Fruit fly (Drosophila melanogaster) whole organism, embryonic: ENCODE data around the gene Hmr.

ENCODE experiments used
- Asciz ChIP-seq: fragments of 200-800 bp; sonication (Bioruptor generic); optimal IDR thresholded peaks from 2 replicates; lab custom pipeline; 2017; ENCODE audit warnings: missing biosample characterization, mild to moderate bottlenecking, missing genetic modification characterization, missing genetic modification reagents
- Atf3 ChIP-seq: fragments of 200-800 bp; sonication (Bioruptor generic); optimal IDR thresholded peaks from 3 replicates; lab custom pipeline; 2016; ENCODE audit warnings: missing biosample characterization, missing genetic modification characterization
- BEAF-32 ChIP-seq: fragments of 200-800 bp; sonication (Bioruptor generic); optimal IDR thresholded peaks from 3 replicates; lab custom pipeline; 2017; ENCODE audit warnings: missing biosample characterization, missing genetic modification characterization, mild to moderate bottlenecking, moderate library complexity, missing genetic modification reagents
- BtbVII ChIP-seq: fragments of 200-800 bp; sonication (Bioruptor generic); optimal IDR thresholded peaks from 3 replicates; lab custom pipeline; 2017; ENCODE audit warnings: missing biosample characterization, mild to moderate bottlenecking, missing genetic modification characterization
- CG12104 ChIP-seq: fragments of 200-800 bp; sonication (Bioruptor generic); optimal IDR thresholded peaks from 3 replicates; lab custom pipeline; 2016; ENCODE audit warnings: missing biosample characterization, missing genetic modification characterization
- CG14050 ChIP-seq: fragments of 200-800 bp; sonication (Bioruptor generic); IDR thresholded peaks from 3 replicates; pipeline ENCODE4 v1.3.6; 2022; ENCODE audit warnings: missing biosample characterization, missing genetic modification characterization
- CG14667 ChIP-seq: fragments of 200-800 bp; sonication (Bioruptor generic); IDR thresholded peaks from 2 replicates; pipeline ENCODE4 v1.3.6; 2022; ENCODE audit warnings: missing biosample characterization, missing genetic modification characterization
- CG15011 ChIP-seq: fragments of 200-800 bp; sonication (Bioruptor generic); optimal IDR thresholded peaks from 3 replicates; lab custom pipeline; 2018; ENCODE audit warnings: missing biosample characterization, mild to moderate bottlenecking, missing genetic modification characterization
- CG17186 ChIP-seq: fragments of 200-800 bp; sonication (Bioruptor generic); optimal IDR thresholded peaks from 3 replicates; lab custom pipeline; 2017; ENCODE audit warnings: missing biosample characterization, missing genetic modification reagents, missing genetic modification characterization
- CG17568 ChIP-seq: fragments of 200-800 bp; sonication (Bioruptor generic); optimal IDR thresholded peaks from 2 replicates; lab custom pipeline; 2018; ENCODE audit warnings: missing biosample characterization, mild to moderate bottlenecking, missing genetic modification characterization, moderate library complexity
- CG17612 ChIP-seq: fragments of 200-800 bp; sonication (Bioruptor generic); IDR thresholded peaks from 2 replicates; pipeline ENCODE4 v1.3.6; 2022; ENCODE audit warnings: missing biosample characterization, missing genetic modification characterization
- CG18011 ChIP-seq: fragments of 200-800 bp; sonication (Bioruptor generic); optimal IDR thresholded peaks from 2 replicates; lab custom pipeline; 2017; ENCODE audit warnings: missing biosample characterization, missing genetic modification characterization, mild to moderate bottlenecking, moderate library complexity, missing genotype
- CG18262 ChIP-seq: fragments of 200-800 bp; optimal IDR thresholded peaks from 3 replicates; lab custom pipeline; 2019; ENCODE audit warnings: missing biosample characterization, mild to moderate bottlenecking, missing genetic modification characterization, moderate library complexity
- CG2116 ChIP-seq: fragments of 200-800 bp; sonication (Bioruptor generic); optimal IDR thresholded peaks from 3 replicates; lab custom pipeline; 2018; ENCODE audit warnings: missing biosample characterization, mild to moderate bottlenecking, missing genetic modification characterization
- CG30020 ChIP-seq: fragments of 200-800 bp; optimal IDR thresholded peaks from 2 replicates; lab custom pipeline; 2019; ENCODE audit warnings: missing biosample characterization, mild to moderate bottlenecking, missing genetic modification characterization, moderate library complexity
- CG3726 ChIP-seq: fragments of 200-800 bp; sonication (Bioruptor generic); IDR thresholded peaks from 3 replicates; pipeline ENCODE4, ENCODE4 v1.3.6; 2022; ENCODE audit warnings: missing biosample characterization, missing genetic modification characterization
- CG3838 ChIP-seq: fragments of 200-800 bp; sonication (Bioruptor generic); optimal IDR thresholded peaks from 3 replicates; lab custom pipeline; 2016; ENCODE audit warnings: missing biosample characterization, missing genetic modification characterization
- CG43689 ChIP-seq: fragments of 200-800 bp; sonication (Bioruptor generic); IDR thresholded peaks from 2 replicates; pipeline ENCODE4 v1.3.6; 2022; ENCODE audit warnings: missing biosample characterization, missing genetic modification characterization
- CG6813 ChIP-seq: fragments of 200-800 bp; sonication (Bioruptor generic); optimal IDR thresholded peaks from 2 replicates; lab custom pipeline; 2017; ENCODE audit warnings: missing biosample characterization, missing genetic modification characterization, mild to moderate bottlenecking, moderate library complexity, missing genetic modification reagents
- CG7271 ChIP-seq: fragments of 200-800 bp; sonication (Bioruptor generic); optimal IDR thresholded peaks from 2 replicates; lab custom pipeline; 2018; ENCODE audit warnings: missing biosample characterization, mild to moderate bottlenecking, missing genetic modification characterization, moderate library complexity
- CG7357 ChIP-seq: fragments of 200-800 bp; sonication (Bioruptor generic); IDR thresholded peaks from 3 replicates; pipeline ENCODE4 v1.3.6; 2022; ENCODE audit warnings: missing biosample characterization, missing genetic modification characterization
- CG7786 ChIP-seq: fragments of 200-800 bp; sonication (Bioruptor generic); optimal IDR thresholded peaks from 2 replicates; lab custom pipeline; 2016; ENCODE audit warnings: missing biosample characterization, missing genetic modification characterization
- Dll ChIP-seq: fragments of 200-800 bp; sonication (Bioruptor generic); IDR thresholded peaks from 4 replicates; pipeline ENCODE4 v1.3.6; 2022; ENCODE audit warnings: missing biosample characterization, missing genetic modification characterization; ENCODE audit not compliant: partially characterized antibody
- Ets65A ChIP-seq: fragments of 200-800 bp; sonication (Bioruptor generic); peaks from one replicate; lab custom pipeline; 2016; ENCODE audit warnings: missing biosample characterization, missing genetic modification characterization
- Fer3 ChIP-seq: fragments of 200-800 bp; sonication (Bioruptor generic); optimal IDR thresholded peaks from 2 replicates; lab custom pipeline; 2018; ENCODE audit warnings: missing biosample characterization, mild to moderate bottlenecking, missing genetic modification characterization, moderate library complexity
- H2.0 ChIP-seq: fragments of 200-800 bp; sonication (Bioruptor generic); IDR thresholded peaks from 2 replicates; pipeline ENCODE4 v1.3.6; 2022; ENCODE audit warnings: missing biosample characterization, missing genetic modification characterization
- NFAT ChIP-seq: fragments of 200-800 bp; sonication (Bioruptor generic); IDR thresholded peaks from 2 replicates; pipeline ENCODE4 v1.3.6; 2022; ENCODE audit warnings: missing biosample characterization, missing genetic modification characterization
- Neu2 ChIP-seq: fragments of 200-800 bp; sonication (Bioruptor generic); optimal IDR thresholded peaks from 3 replicates; lab custom pipeline; 2016; ENCODE audit warnings: missing biosample characterization, missing genetic modification characterization, borderline replicate concordance
- Rx ChIP-seq: fragments of 200-800 bp; sonication (Bioruptor generic); IDR thresholded peaks from 2 replicates; pipeline ENCODE4 v1.3.6; 2022; ENCODE audit warnings: missing biosample characterization, missing genetic modification characterization
- Six4 ChIP-seq: fragments of 200-800 bp; sonication (Bioruptor generic); optimal IDR thresholded peaks from 2 replicates; lab custom pipeline; 2016; ENCODE audit warnings: missing biosample characterization, missing genetic modification characterization
- Spps ChIP-seq: fragments of 200-800 bp; sonication (Bioruptor generic); optimal IDR thresholded peaks from 2 replicates; lab custom pipeline; 2018; ENCODE audit warnings: missing biosample characterization, mild to moderate bottlenecking, missing genetic modification characterization
- Sry-β ChIP-seq: fragments of 200-800 bp; sonication (Bioruptor generic); optimal IDR thresholded peaks from 2 replicates; lab custom pipeline; 2018; ENCODE audit warnings: missing biosample characterization, mild to moderate bottlenecking, missing genetic modification characterization, moderate library complexity
- Usf ChIP-seq: fragments of 200-800 bp; sonication (Bioruptor generic); optimal IDR thresholded peaks from 2 replicates; lab custom pipeline; 2017; ENCODE audit warnings: missing genotype, missing biosample characterization, missing genetic modification characterization
- ap ChIP-seq: fragments of 200-800 bp; sonication (Bioruptor generic); IDR thresholded peaks from 2 replicates; pipeline ENCODE4 v1.3.6; 2022; ENCODE audit warnings: missing biosample characterization, missing genetic modification characterization
- bab2 ChIP-seq: fragments of 200-800 bp; sonication (Bioruptor generic); optimal IDR thresholded peaks from 2 replicates; lab custom pipeline; 2016; ENCODE audit warnings: missing biosample characterization, missing genetic modification characterization
- cas ChIP-seq: fragments of 200-800 bp; sonication (Bioruptor generic); IDR thresholded peaks from 2 replicates; pipeline ENCODE4 v1.3.6; 2022; ENCODE audit warnings: missing biosample characterization, missing genetic modification characterization
- da ChIP-seq: fragments of 200-800 bp; sonication (Bioruptor generic); optimal IDR thresholded peaks from 2 replicates; lab custom pipeline; 2016; ENCODE audit warnings: missing biosample characterization, missing genetic modification characterization
- fd96Cb ChIP-seq: fragments of 200-800 bp; sonication (Bioruptor generic); optimal IDR thresholded peaks from 2 replicates; lab custom pipeline; 2018; ENCODE audit warnings: missing biosample characterization, mild to moderate bottlenecking, missing genetic modification characterization, moderate library complexity
- fu2 ChIP-seq: fragments of 200-800 bp; sonication (Bioruptor generic); optimal IDR thresholded peaks from 2 replicates; lab custom pipeline; 2016; ENCODE audit warnings: missing biosample characterization, missing genetic modification characterization
- gsb-n ChIP-seq: fragments of 200-800 bp; sonication (Bioruptor generic); optimal IDR thresholded peaks from 3 replicates; lab custom pipeline; 2018; ENCODE audit warnings: missing biosample characterization, mild to moderate bottlenecking, missing genetic modification characterization
- gt ChIP-seq: fragments of 200-800 bp; sonication (Bioruptor generic); IDR thresholded peaks from 2 replicates; pipeline ENCODE4 v1.3.6; 2022; ENCODE audit warnings: missing biosample characterization, missing genetic modification characterization
- ham ChIP-seq: fragments of 200-800 bp; sonication (Bioruptor generic); IDR thresholded peaks from 2 replicates; pipeline ENCODE4 v1.3.6; 2022; ENCODE audit warnings: missing biosample characterization, missing genetic modification characterization
- jumu ChIP-seq: fragments of 200-800 bp; sonication (Bioruptor generic); optimal IDR thresholded peaks from 3 replicates; lab custom pipeline; 2016; ENCODE audit warnings: missing biosample characterization, missing genetic modification characterization
- nerfin-1 ChIP-seq: fragments of 200-800 bp; sonication (Bioruptor generic); optimal IDR thresholded peaks from 3 replicates; lab custom pipeline; 2019; ENCODE audit warnings: missing biosample characterization, mild to moderate bottlenecking, missing genetic modification characterization, moderate library complexity
- pb ChIP-seq: fragments of 200-800 bp; sonication (Bioruptor generic); optimal IDR thresholded peaks from 3 replicates; lab custom pipeline; 2016; ENCODE audit warnings: missing biosample characterization, missing genetic modification characterization
- pfk ChIP-seq: fragments of 200-800 bp; sonication (Bioruptor generic); optimal IDR thresholded peaks from 2 replicates; lab custom pipeline; 2018; ENCODE audit warnings: missing biosample characterization, mild to moderate bottlenecking, missing genetic modification characterization, moderate library complexity
- row ChIP-seq: fragments of 200-800 bp; sonication (Bioruptor generic); IDR thresholded peaks from 3 replicates; pipeline ENCODE4 v1.3.6; 2022; ENCODE audit warnings: missing biosample characterization, missing genetic modification characterization
- shn ChIP-seq: fragments of 200-800 bp; sonication (Bioruptor generic); optimal IDR thresholded peaks from 3 replicates; lab custom pipeline; 2016; ENCODE audit warnings: missing biosample characterization, missing genetic modification characterization
- ssp ChIP-seq: fragments of 200-800 bp; sonication (Bioruptor generic); IDR thresholded peaks from 2 replicates; pipeline ENCODE4 v1.3.6; 2022; ENCODE audit warnings: missing biosample characterization, missing genetic modification characterization
- tll ChIP-seq, 2 experiments: fragments of 200-800 bp in 1 of 2; fragments of >200 bp in 1 of 2; sonication (Bioruptor generic) in 1 of 2; optimal IDR thresholded peaks; 2 replicates each; lab custom pipeline; 2017 to 2019; ENCODE audit warnings: missing biosample characterization in 2 of 2, missing genetic modification characterization in 2 of 2, mild to moderate bottlenecking in 1 of 2, moderate library complexity in 1 of 2
- unc-4 ChIP-seq: fragments of 200-800 bp; sonication (Bioruptor generic); IDR thresholded peaks from 2 replicates; pipeline ENCODE4 v1.3.6; 2022; ENCODE audit warnings: missing biosample characterization, missing genetic modification characterization; ENCODE audit not compliant: partially characterized antibody
- zfh1 ChIP-seq: fragments of 200-800 bp; sonication (Bioruptor generic); IDR thresholded peaks from 3 replicates; pipeline ENCODE4 v1.3.6; 2022; ENCODE audit warnings: missing biosample characterization, missing genetic modification characterization

The Hmr gene

DNA sequence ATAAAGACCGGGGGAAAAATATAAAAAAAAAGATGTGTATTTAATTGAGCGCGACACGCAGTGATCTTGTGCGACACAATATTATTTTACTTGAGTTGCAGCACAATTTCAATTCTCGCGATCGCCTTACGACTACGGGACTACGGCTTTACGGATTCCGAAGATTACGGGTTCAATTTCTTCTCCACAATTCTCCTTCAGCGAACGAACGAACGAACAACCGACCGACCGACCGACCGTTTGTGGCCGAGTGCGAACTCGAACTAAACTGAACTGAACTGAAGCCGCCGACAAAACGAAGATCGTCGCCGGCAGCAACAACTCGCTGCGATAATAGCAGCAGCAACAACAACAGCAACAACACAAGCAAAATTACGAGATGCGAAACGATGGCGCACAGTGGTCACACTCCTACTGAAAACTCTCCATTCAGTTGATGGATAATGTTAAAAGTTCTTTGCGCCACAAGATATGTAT lies 10.5 kb downstream of the Hmr start, which contains the start of gene spri (continued):
- TF ChIP-seq fu2 (GFP tag; lab: Kevin White, UChicago) (no peak), Spps (tag; lab: Kevin White, UChicago) (no peak), CG17612 (GFP tag; lab: Robert Waterston, UW) (no peak), Usf (GFP tag; lab: Kevin White, UChicago) (no peak), CG7786 (GFP tag; lab: Kevin White, UChicago) (no peak), CG14667 (no peak), Neu2 (GFP tag; lab: Kevin White, UChicago) (no peak), pfk (GFP tag; lab: Kevin White, UChicago) (no peak), bab2 (GFP tag; lab: Kevin White, UChicago) (no peak), ap (GFP tag; lab: Robert Waterston, UW) (no peak), zfh1 (GFP tag; lab: Robert Waterston, UW) (no peak), CG17186 (no peak), CG3726 (GFP tag; lab: Robert Waterston, UW) (no peak), BEAF-32 (no peak), shn (GFP tag; lab: Kevin White, UChicago) (no peak), gsb-n (no peak), CG7357 (GFP tag; lab: Robert Waterston, UW) (no peak), H2.0 (no peak), ssp (GFP tag; lab: Robert Waterston, UW) (no peak), Six4 (peak; percentile 4), Ets65A (GFP tag; lab: Kevin White, UChicago) (no peak), CG3838 (GFP tag; lab: Kevin White, UChicago) (no peak), nerfin-1 (no peak), Fer3 (tag; lab: Kevin White, UChicago) (no peak), Atf3 (GFP tag; lab: Kevin White, UChicago) (no peak), CG30020 (no peak), gt (no peak), fd96Cb (tag; lab: Kevin White, UChicago) (no peak), unc-4 (no peak; the same call in 1 of the 2 replicates), CG18262 (tag; lab: Kevin White, UChicago) (no peak), tll (GFP tag; optimal IDR thresholded peaks at IDR 0.05; lab: Kevin White, UChicago) (no peak), CG15011 (GFP tag; lab: Kevin White, UChicago) (no peak), row (GFP tag; lab: Robert Waterston, UW) (peak; percentile 57), CG12104 (GFP tag; lab: Kevin White, UChicago) (no peak), Dll (no peak), CG6813 (GFP tag; lab: Kevin White, UChicago) (no peak), CG14050 (GFP tag; lab: Robert Waterston, UW) (no peak), jumu (GFP tag; lab: Kevin White, UChicago) (no peak), CG2116 (GFP tag; lab: Kevin White, UChicago) (no peak), CG7271 (tag; lab: Kevin White, UChicago) (no peak), da (GFP tag; lab: Kevin White, UChicago) (no peak), Rx (GFP tag; lab: Robert Waterston, UW) (no peak), Asciz (GFP tag; lab: Kevin White, UChicago) (no peak), cas (GFP tag; lab: Robert Waterston, UW) (no peak), NFAT (GFP tag; lab: Robert Waterston, UW) (no peak), ham (GFP tag; lab: Robert Waterston, UW) (no peak), CG17568 (GFP tag; lab: Kevin White, UChicago) (no peak), CG43689 (no peak), CG18011 (GFP tag; lab: Kevin White, UChicago) (no peak), Sry-β (GFP tag; lab: Kevin White, UChicago) (no peak), BtbVII (GFP tag; lab: Kevin White, UChicago) (no peak), pb (GFP tag; lab: Kevin White, UChicago) (no peak)
